Worm (Caenorhabditis elegans): Measurements from ENCODE around the gene thoc-1.

DNA sequence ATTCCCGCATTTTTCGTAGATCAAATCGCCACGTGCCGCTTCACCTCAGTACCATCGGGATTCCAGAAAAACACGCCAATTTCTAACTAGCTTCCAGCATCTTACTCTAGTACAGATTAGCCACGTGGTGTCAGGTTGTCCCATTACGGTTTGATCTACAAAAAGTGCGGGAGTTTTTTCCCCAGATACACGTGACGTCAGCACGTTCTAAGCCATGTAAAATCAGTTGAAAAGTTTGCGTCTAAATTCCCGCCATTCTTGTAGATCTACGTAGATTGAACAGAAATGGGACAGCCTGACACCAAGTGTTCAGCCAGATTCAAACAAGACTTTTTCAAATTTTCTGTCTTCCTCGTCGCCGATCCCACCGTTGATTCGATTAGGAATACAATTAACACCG lies 23.3 kb upstream of the thoc-1 start, which contains the start of gene T02H6.9:
- TF ChIP-seq hmg-1.1 (GFP tag; IDR thresholded peaks at IDR 0.05) (no peak), zag-1 (tag; optimal IDR thresholded peaks at IDR 0.05) (no peak)

Measured in whole organism, L4 larva.